Fruit fly (Drosophila melanogaster): ENCODE results near the gene CG18088.

- TF ChIP-seq CG15710 (tag; optimal IDR thresholded peaks at IDR 0.05): no peak
- no peak for TF ChIP-seq CG14655 (GFP tag; optimal IDR thresholded peaks at IDR 0.05)
- no peak for TF ChIP-seq Ets98B (GFP tag; IDR thresholded peaks at IDR 0.05)
- TF ChIP-seq CG17806 (tag; optimal IDR thresholded peaks at IDR 0.05): no peak
- TF ChIP-seq Pif1B (GFP tag; optimal IDR thresholded peaks at IDR 0.05): no peak
- TF ChIP-seq Pif1A (GFP tag; optimal IDR thresholded peaks at IDR 0.05): no peak
- TF ChIP-seq CG34367 (tag; optimal IDR thresholded peaks at IDR 0.05): no peak
- no peak for TF ChIP-seq fd96Ca (GFP tag; IDR thresholded peaks at IDR 0.05)
- no peak for TF ChIP-seq CG4496 (GFP tag; IDR thresholded peaks at IDR 0.05)
- no peak for TF ChIP-seq CG32121 (GFP tag; IDR thresholded peaks at IDR 0.05)
- no peak for TF ChIP-seq CG9948 (tag; optimal IDR thresholded peaks at IDR 0.05)
These were observed 29.4 kb upstream of the CG18088 start for dm6 chr2L:8937837-8938413.
